Worm (Caenorhabditis elegans) whole organism, L2 larva: ENCODE data around the gene C08F11.1.

Experiments used
- F13H6.1 ChIP-seq: sonication (generic microtip); optimal IDR thresholded peaks from 2 replicates; lab custom pipeline; 2016; ENCODE audit warnings: missing genetic modification characterization, missing compliant biosample characterization
- Y55F3AM.14 ChIP-seq: fragments of 200-800 bp; sonication (Bioruptor generic); optimal IDR thresholded peaks from 2 replicates; lab custom pipeline; 2018; ENCODE audit warnings: mild to moderate bottlenecking, missing genetic modification characterization, missing compliant biosample characterization
- ZK546.5 ChIP-seq: sonication (generic microtip); optimal IDR thresholded peaks from 2 replicates; lab custom pipeline; 2017; ENCODE audit warnings: missing biosample characterization, missing genetic modification characterization
- aly-2 ChIP-seq: fragments of 150-350 bp; optimal IDR thresholded peaks from 2 replicates; lab custom pipeline; 2014; ENCODE audit warnings: missing biosample characterization, missing genetic modification characterization
- ama-1 ChIP-seq: fragments of 150-350 bp; optimal IDR thresholded peaks from 2 replicates; lab custom pipeline; 2018; ENCODE audit warnings: inconsistent platforms
- blmp-1 ChIP-seq: sonication (generic microtip); optimal IDR thresholded peaks from 2 replicates; lab custom pipeline; 2017; ENCODE audit warnings: missing genetic modification characterization, mild to moderate bottlenecking, missing compliant biosample characterization, antibody characterized with exemption, moderate library complexity; ENCODE audit not compliant: insufficient read depth
- ceh-82 ChIP-seq: fragments of 150-350 bp; optimal IDR thresholded peaks from 2 replicates; lab custom pipeline; 2014; ENCODE audit warnings: missing biosample characterization, missing genetic modification characterization
- dmd-4 ChIP-seq: sonication (generic microtip); optimal IDR thresholded peaks from 2 replicates; lab custom pipeline; 2017; ENCODE audit warnings: missing biosample characterization, missing genetic modification characterization
- egl-27 ChIP-seq: sonication (generic microtip); optimal IDR thresholded peaks from 3 replicates; lab custom pipeline; 2017; ENCODE audit warnings: missing biosample characterization, missing genetic modification reagents, missing genetic modification characterization
- elt-3 ChIP-seq: sonication (generic microtip); optimal IDR thresholded peaks from 2 replicates; lab custom pipeline; 2017; ENCODE audit warnings: missing biosample characterization, missing genetic modification characterization
- fos-1 ChIP-seq: fragments of 150-350 bp; optimal IDR thresholded peaks from 2 replicates; lab custom pipeline; 2014; ENCODE audit warnings: missing biosample characterization, missing genetic modification characterization
- gmeb-1 ChIP-seq: fragments of 150-350 bp; optimal IDR thresholded peaks from 2 replicates; lab custom pipeline; 2014; ENCODE audit warnings: missing biosample characterization, missing genetic modification characterization
- lin-39 ChIP-seq: fragments of 150-350 bp; optimal IDR thresholded peaks from 2 replicates; lab custom pipeline; 2014; ENCODE audit warnings: missing biosample characterization, missing genetic modification reagents, missing genetic modification characterization
- lsy-2 ChIP-seq, 2 experiments: fragments of 150-350 bp in 1 of 2; sonication (generic microtip) in 1 of 2; optimal IDR thresholded peaks; 2 replicates each; lab custom pipeline; 2014 to 2017; ENCODE audit warnings: missing biosample characterization in 2 of 2, missing genetic modification characterization in 2 of 2
- mdl-1 ChIP-seq, 2 experiments: fragments of 150-350 bp in 1 of 2; sonication (generic microtip) in 1 of 2; optimal IDR thresholded peaks; 2 replicates each; lab custom pipeline; 2017; ENCODE audit warnings: missing biosample characterization in 2 of 2, missing genetic modification characterization in 2 of 2
- nhr-10 ChIP-seq: sonication (generic microtip); optimal IDR thresholded peaks from 2 replicates; lab custom pipeline; 2017; ENCODE audit warnings: missing biosample characterization, missing genetic modification characterization
- nhr-11 ChIP-seq: fragments of 150-350 bp; optimal IDR thresholded peaks from 2 replicates; lab custom pipeline; 2014; ENCODE audit warnings: missing biosample characterization, missing genetic modification characterization
- nhr-12 ChIP-seq: fragments of 150-350 bp; optimal IDR thresholded peaks from 2 replicates; lab custom pipeline; 2014; ENCODE audit warnings: missing biosample characterization, missing genetic modification characterization
- nhr-129 ChIP-seq: fragments of 150-350 bp; optimal IDR thresholded peaks from 2 replicates; lab custom pipeline; 2014; ENCODE audit warnings: missing biosample characterization, missing genetic modification characterization
- nhr-237 ChIP-seq: fragments of 150-350 bp; optimal IDR thresholded peaks from 2 replicates; lab custom pipeline; 2014; ENCODE audit warnings: missing biosample characterization, missing genetic modification characterization
- nhr-77 ChIP-seq: fragments of 150-350 bp; optimal IDR thresholded peaks from 2 replicates; lab custom pipeline; 2014; ENCODE audit warnings: missing biosample characterization, missing genetic modification characterization
- skn-1 ChIP-seq: sonication (generic microtip); optimal IDR thresholded peaks from 2 replicates; lab custom pipeline; 2017; ENCODE audit warnings: missing biosample characterization, missing genetic modification characterization
- sma-9 ChIP-seq, 2 experiments: fragments of 150-350 bp in 1 of 2; sonication (generic microtip) in 1 of 2; optimal IDR thresholded peaks; 2 replicates each; lab custom pipeline; 2014 to 2016; ENCODE audit warnings: missing genetic modification characterization in 2 of 2, mild to moderate bottlenecking in 1 of 2, missing biosample characterization in 1 of 2, missing compliant biosample characterization in 1 of 2, missing genetic modification reagents in 1 of 2, moderate library complexity in 1 of 2
- snpc-4 ChIP-seq: fragments of 150-350 bp; optimal IDR thresholded peaks from 2 replicates; lab custom pipeline; 2014; ENCODE audit warnings: missing biosample characterization, missing genetic modification characterization
- unc-39 ChIP-seq: fragments of 150-350 bp; optimal IDR thresholded peaks from 2 replicates; lab custom pipeline; 2014; ENCODE audit warnings: missing biosample characterization, missing genetic modification characterization
- ztf-1 ChIP-seq: fragments of 200-800 bp; sonication (Bioruptor generic); conservative IDR thresholded peaks from 2 replicates; pipeline ENCODE4 v1.3.6; 2022; ENCODE audit warnings: missing genetic modification characterization, missing compliant biosample characterization
- ztf-4 ChIP-seq: fragments of 150-350 bp; optimal IDR thresholded peaks from 2 replicates; lab custom pipeline; 2014; ENCODE audit warnings: missing biosample characterization, missing genetic modification characterization

The C08F11.1 gene

DNA sequence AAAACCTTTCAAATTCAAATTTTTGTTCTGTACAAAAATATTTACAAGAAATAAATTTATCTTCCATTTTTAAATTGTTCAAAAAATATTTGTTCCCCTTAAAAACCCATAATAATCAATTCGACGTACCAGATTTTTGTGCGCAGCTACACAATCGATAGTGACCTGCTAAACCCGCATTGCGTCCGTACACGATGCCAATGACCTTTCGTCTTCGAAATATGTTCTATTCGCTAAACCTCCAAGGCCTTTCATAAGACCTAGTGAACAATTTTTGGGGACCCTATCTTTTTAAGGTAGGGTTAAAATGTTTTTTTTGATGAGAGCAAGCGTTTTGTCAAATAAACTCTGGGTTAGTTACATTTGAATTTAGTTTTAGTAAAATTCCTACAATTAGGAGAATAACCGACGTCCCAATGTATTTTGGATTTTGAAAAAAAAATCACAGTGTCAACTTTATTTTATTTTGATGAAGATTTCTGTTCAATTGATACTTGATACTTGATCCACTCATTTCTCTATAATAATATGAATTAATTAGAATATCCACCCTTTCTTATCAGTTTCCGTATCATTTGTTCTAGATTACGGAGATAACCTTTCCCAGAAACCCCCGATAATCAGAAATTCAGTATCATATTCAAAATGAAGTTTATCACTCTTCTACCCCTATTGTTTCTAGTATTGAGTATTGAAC lies 21.5 kb upstream of the C08F11.1 start, which contains the start of gene Y45F10B.59:
TSS of gene Y45F10B.59 (plus strand) at position 647 of the 697 bp plus-strand sequence.
- TF ChIP-seq nhr-129: no peak
- TF ChIP-seq lsy-2 (tag; optimal IDR thresholded peaks at IDR 0.05; lab: Kevin White, UChicago): no peak
- no peak for TF ChIP-seq nhr-237
- peak; percentile 60 for TF ChIP-seq snpc-4 (tag; lab: Kevin White, UChicago)
- no peak for TF ChIP-seq unc-39
- TF ChIP-seq, all 48 proteins: peak for 1

DNA sequence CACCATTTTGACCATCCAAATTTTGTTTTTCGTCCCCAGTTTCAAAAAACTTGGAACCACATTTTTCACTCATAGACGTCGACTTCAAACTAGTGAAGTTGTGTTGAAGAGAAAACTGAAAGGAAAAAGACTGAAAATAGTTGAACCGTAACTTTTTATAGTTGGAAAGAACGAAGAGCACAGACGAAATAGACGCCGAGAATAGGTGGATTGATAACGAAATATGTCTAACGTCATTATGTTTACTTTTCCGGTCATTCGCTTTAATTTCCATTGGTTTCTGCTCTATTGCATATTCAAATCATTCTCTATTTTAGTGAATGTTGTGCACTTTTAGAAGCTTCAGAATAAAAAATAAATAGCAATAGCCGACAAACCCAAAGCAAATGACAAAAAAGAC lies 13.9 kb upstream of the C08F11.1 start, which contains the start of gene C08F11.13:
TSS of gene C08F11.13 (minus strand) at position 138 of the 400 bp plus-strand sequence.
- TF ChIP-seq nhr-129 (peak; percentile 12), dmd-4 (tag; lab: Kevin White, UChicago) (no peak), elt-3 (tag; lab: Kevin White, UChicago) (no peak), gmeb-1 (tag; lab: Kevin White, UChicago) (peak; percentile 18), unc-39 (no peak), ztf-1 (GFP tag; lab: Robert Waterston, UW) (no peak), fos-1 (tag; lab: Kevin White, UChicago) (peak; percentile 43), sma-9 (GFP tag; optimal IDR thresholded peaks at IDR 0.05; lab: Kevin White, UChicago) (peak; percentile 60), sma-9 (tag; optimal IDR thresholded peaks at IDR 0.05; lab: Kevin White, UChicago) (no peak), F13H6.1 (tag; lab: Kevin White, UChicago) (no peak)

DNA sequence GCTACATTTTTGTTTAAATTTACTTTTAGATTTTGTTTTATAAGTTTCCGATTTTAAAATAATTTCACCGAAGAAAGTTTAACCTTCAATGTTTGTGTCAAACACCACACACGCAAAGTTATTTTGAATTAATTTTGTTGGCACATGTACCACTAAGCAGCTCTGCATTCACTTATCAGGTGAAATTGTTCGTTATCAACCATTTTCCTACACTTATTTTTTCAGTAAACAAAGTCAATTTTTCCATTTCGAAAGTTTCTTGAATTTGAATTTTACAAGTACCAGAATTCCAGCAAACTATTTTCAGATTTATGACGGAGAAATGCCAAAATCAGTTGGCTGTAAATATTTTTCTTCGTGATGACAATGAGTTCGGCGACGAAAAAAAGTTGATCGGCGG lies 4.4 kb upstream of the C08F11.1 start, which contains the start of gene C08F11.3:
TSS of gene C08F11.3 (plus strand) at position 301 of the 400 bp plus-strand sequence.
- no peak for TF ChIP-seq ztf-4 (tag; lab: Kevin White, UChicago)
- TF ChIP-seq mdl-1 (tag; optimal IDR thresholded peaks at IDR 0.05; lab: Kevin White, UChicago): no peak
- no peak for TF ChIP-seq nhr-237
- TF ChIP-seq skn-1 (tag; lab: Kevin White, UChicago): no peak
- TF ChIP-seq fos-1 (tag; lab: Kevin White, UChicago): no peak
- no peak for TF ChIP-seq unc-39
- TF ChIP-seq nhr-77 (tag; lab: Kevin White, UChicago): no peak
- no peak for TF ChIP-seq nhr-11 (tag; lab: Kevin White, UChicago)
- no peak for TF ChIP-seq aly-2 (tag; lab: Kevin White, UChicago)
- TF ChIP-seq nhr-12 (tag; lab: Kevin White, UChicago): no peak
- no peak for TF ChIP-seq ztf-1 (GFP tag; lab: Robert Waterston, UW)
- no peak for TF ChIP-seq lsy-2 (tag; optimal IDR thresholded peaks at IDR 0.05; lab: Kevin White, UChicago)
- no peak for TF ChIP-seq ama-1 (lab: Kevin White, UChicago)
- TF ChIP-seq egl-27 (tag; lab: Kevin White, UChicago): no peak
- TF ChIP-seq sma-9 (GFP tag; optimal IDR thresholded peaks at IDR 0.05; lab: Kevin White, UChicago): no peak
- no peak for TF ChIP-seq sma-9 (tag; optimal IDR thresholded peaks at IDR 0.05; lab: Kevin White, UChicago)
- no peak for TF ChIP-seq dmd-4 (tag; lab: Kevin White, UChicago)
- TF ChIP-seq elt-3 (tag; lab: Kevin White, UChicago): no peak
- no peak for TF ChIP-seq lin-39

DNA sequence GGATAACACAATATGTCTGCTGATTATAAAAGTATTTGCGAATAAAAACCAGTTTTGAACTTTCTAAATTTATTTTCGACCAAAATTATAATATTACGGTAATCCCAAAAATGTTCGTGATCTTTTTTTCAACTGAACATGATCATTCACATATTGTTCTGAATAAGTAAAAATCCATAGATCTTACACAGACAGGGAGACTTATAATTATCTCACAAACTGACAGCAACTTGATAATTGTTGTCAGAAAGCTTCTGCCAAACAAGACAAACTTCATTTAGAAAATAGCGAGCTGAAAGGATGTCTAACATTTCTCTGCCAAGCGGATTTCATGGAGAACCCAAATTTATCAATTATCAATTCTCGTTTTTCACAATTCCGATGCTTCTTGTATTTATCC lies 2.8 kb downstream of the C08F11.1 start, which contains the start of gene sru-21:
TSS of gene sru-21 (plus strand) at position 301 of the 400 bp plus-strand sequence.
- TF ChIP-seq nhr-10 (tag; lab: Kevin White, UChicago) (no peak), nhr-11 (tag; lab: Kevin White, UChicago) (no peak), nhr-77 (tag; lab: Kevin White, UChicago) (no peak), mdl-1 (tag; optimal IDR thresholded peaks at IDR 0.05; lab: Kevin White, UChicago) (no peak), Y55F3AM.14 (GFP tag; lab: Kevin White, UChicago) (no peak), aly-2 (tag; lab: Kevin White, UChicago) (no peak), nhr-129 (no peak), ceh-82 (tag; lab: Kevin White, UChicago) (no peak), sma-9 (GFP tag; optimal IDR thresholded peaks at IDR 0.05; lab: Kevin White, UChicago) (no peak), sma-9 (tag; optimal IDR thresholded peaks at IDR 0.05; lab: Kevin White, UChicago) (no peak), blmp-1 (tag; lab: Kevin White, UChicago) (no peak), dmd-4 (tag; lab: Kevin White, UChicago) (no peak), skn-1 (tag; lab: Kevin White, UChicago) (no peak), ZK546.5 (no peak), unc-39 (no peak), egl-27 (tag; lab: Kevin White, UChicago) (no peak)

DNA sequence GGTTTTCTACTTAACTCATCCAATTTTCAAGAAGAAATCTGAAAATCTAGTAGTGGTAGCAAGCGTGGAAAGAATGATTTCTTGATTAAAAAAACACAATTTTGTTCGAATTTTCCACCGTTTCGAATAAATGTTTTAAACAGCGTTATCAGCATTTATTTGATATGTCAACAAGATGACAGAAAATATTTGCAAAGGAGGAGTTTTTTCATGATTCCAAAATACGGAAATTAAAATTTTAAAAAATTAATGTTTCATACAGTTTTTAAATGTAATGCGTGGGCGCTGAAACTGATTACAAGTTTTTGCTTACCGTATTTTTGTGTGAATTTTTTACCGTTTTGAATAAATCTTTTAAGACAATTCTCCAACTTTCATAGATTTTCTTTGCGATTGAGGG lies 9.0 kb downstream of the C08F11.1 start:
- no peak for TF ChIP-seq lin-39
- TF ChIP-seq elt-3 (tag; lab: Kevin White, UChicago): no peak
- TF ChIP-seq skn-1 (tag; lab: Kevin White, UChicago): no peak
- TF ChIP-seq ztf-4 (tag; lab: Kevin White, UChicago): no peak
